Fruit fly (Drosophila melanogaster) whole organism, wandering third instar larva: ENCODE data around the gene CG4297.

Experiments used
- Abd-B ChIP-seq: fragments of >200 bp; optimal IDR thresholded peaks from 2 replicates; lab custom pipeline; 2017; ENCODE audit warnings: missing biosample characterization, missing genetic modification characterization
- CG32264 ChIP-seq: fragments of 200-800 bp; sonication (Bioruptor generic); optimal IDR thresholded peaks from 2 replicates; lab custom pipeline; 2016; ENCODE audit warnings: missing biosample characterization, missing genetic modification characterization
- CG9705 ChIP-seq: fragments of 200-800 bp; sonication (Bioruptor generic); optimal IDR thresholded peaks from 2 replicates; lab custom pipeline; 2018; ENCODE audit warnings: missing biosample characterization, mild to moderate bottlenecking, missing genetic modification characterization
- Dif ChIP-seq: fragments of 200-275, 200-300 bp; sonication (Bioruptor generic); optimal IDR thresholded peaks from 2 replicates; lab custom pipeline; 2018; ENCODE audit warnings: missing biosample characterization, missing genetic modification characterization; ENCODE audit not compliant: partially characterized antibody
- GATAd ChIP-seq: sonication (Bioruptor generic); optimal IDR thresholded peaks from 2 replicates; lab custom pipeline; 2016; ENCODE audit warnings: missing biosample characterization, missing genetic modification characterization
- HLH106 ChIP-seq: fragments of 200-800 bp; optimal IDR thresholded peaks from 3 replicates; lab custom pipeline; 2019; ENCODE audit warnings: missing biosample characterization, mild to moderate bottlenecking, missing genetic modification characterization, moderate library complexity
- Hnf4 ChIP-seq: fragments of 200-800 bp; sonication (Bioruptor generic); optimal IDR thresholded peaks from 2 replicates; lab custom pipeline; 2016; ENCODE audit warnings: missing biosample characterization, mild to moderate bottlenecking, missing genetic modification characterization
- Hr78 ChIP-seq: fragments of >200 bp; optimal IDR thresholded peaks from 2 replicates; lab custom pipeline; 2017; ENCODE audit warnings: missing biosample characterization, missing genetic modification characterization
- Hr83 ChIP-seq: fragments of 200-300 bp; sonication (Bioruptor generic); optimal IDR thresholded peaks from 2 replicates; lab custom pipeline; 2016; ENCODE audit warnings: missing biosample characterization, mild to moderate bottlenecking, missing genetic modification characterization, moderate library complexity; ENCODE audit not compliant: poor library complexity, severe bottlenecking
- Jra ChIP-seq: sonication (Bioruptor generic); optimal IDR thresholded peaks from 2 replicates; lab custom pipeline; 2016; ENCODE audit warnings: missing biosample characterization, missing genetic modification characterization
- Mio ChIP-seq: sonication (Bioruptor generic); optimal IDR thresholded peaks from 2 replicates; lab custom pipeline; 2016; ENCODE audit warnings: missing biosample characterization, missing genetic modification characterization
- Myc ChIP-seq: fragments of >200 bp; optimal IDR thresholded peaks from 2 replicates; lab custom pipeline; 2017
- N ChIP-seq: fragments of >200 bp; optimal IDR thresholded peaks from 2 replicates; lab custom pipeline; 2018; ENCODE audit warnings: missing biosample characterization, missing external identifiers, missing genetic modification characterization
- OdsH ChIP-seq: fragments of 200-800 bp; sonication (Bioruptor generic); optimal IDR thresholded peaks from 2 replicates; lab custom pipeline; 2016; ENCODE audit warnings: missing biosample characterization, mild to moderate bottlenecking, missing genetic modification characterization
- Rel ChIP-seq, 2 experiments: fragments of 200-800 bp; sonication (Bioruptor generic) in 1 of 2; optimal IDR thresholded peaks; 2 replicates in 1 of 2; 3 replicates in 1 of 2; lab custom pipeline; 2016 to 2019; ENCODE audit warnings: mild to moderate bottlenecking in 2 of 2, missing biosample characterization in 2 of 2, missing genetic modification characterization in 2 of 2, moderate library complexity in 1 of 2
- Sp1 ChIP-seq: fragments of 200-800 bp; sonication (Bioruptor generic); optimal IDR thresholded peaks from 3 replicates; lab custom pipeline; 2019; ENCODE audit warnings: missing biosample characterization, mild to moderate bottlenecking, missing genetic modification characterization, moderate library complexity
- br ChIP-seq: fragments of 200-800 bp; sonication (Bioruptor generic); optimal IDR thresholded peaks from 2 replicates; lab custom pipeline; 2016; ENCODE audit warnings: missing biosample characterization, missing genetic modification characterization
- brk ChIP-seq: fragments of 200-800 bp; sonication (Bioruptor generic); optimal IDR thresholded peaks from 2 replicates; lab custom pipeline; 2016; ENCODE audit warnings: missing biosample characterization, mild to moderate bottlenecking, missing genetic modification characterization
- dmrt93B ChIP-seq: fragments of 200-800 bp; sonication (Bioruptor generic); optimal IDR thresholded peaks from 2 replicates; lab custom pipeline; 2018; ENCODE audit warnings: missing biosample characterization, mild to moderate bottlenecking, missing genetic modification characterization
- dsf ChIP-seq: sonication (Bioruptor generic); optimal IDR thresholded peaks from 2 replicates; lab custom pipeline; 2016; ENCODE audit warnings: missing biosample characterization, missing genetic modification characterization, borderline replicate concordance
- ey ChIP-seq: fragments of 200-800 bp; sonication (Bioruptor generic); optimal IDR thresholded peaks from 2 replicates; lab custom pipeline; 2016; ENCODE audit warnings: missing biosample characterization, missing genetic modification characterization
- foxo ChIP-seq, 2 experiments: fragments of 200-800 bp; sonication (Bioruptor generic); optimal IDR thresholded peaks; 2 replicates in 1 of 2; 3 replicates in 1 of 2; lab custom pipeline; 2016 to 2017; ENCODE audit warnings: missing biosample characterization in 2 of 2, missing genetic modification characterization in 2 of 2
- fru ChIP-seq: fragments of 200-800 bp; sonication (Bioruptor generic); optimal IDR thresholded peaks from 3 replicates; lab custom pipeline; 2016; ENCODE audit warnings: missing biosample characterization, mild to moderate bottlenecking, missing genetic modification characterization
- h ChIP-seq: fragments of 200-800 bp; sonication (Bioruptor generic); optimal IDR thresholded peaks from 3 replicates; lab custom pipeline; 2016; ENCODE audit warnings: missing biosample characterization, mild to moderate bottlenecking, missing genetic modification characterization
- jim ChIP-seq: fragments of 175-275, 200-325 bp; sonication (Bioruptor generic); optimal IDR thresholded peaks from 2 replicates; lab custom pipeline; 2016; ENCODE audit warnings: missing biosample characterization, mild to moderate bottlenecking, missing genetic modification characterization
- lola ChIP-seq: fragments of >200 bp; optimal IDR thresholded peaks from 2 replicates; lab custom pipeline; 2017; ENCODE audit warnings: missing biosample characterization, missing genetic modification characterization
- pan ChIP-seq: fragments of >200 bp; optimal IDR thresholded peaks from 2 replicates; lab custom pipeline; 2017
- psq ChIP-seq: fragments of 200-800 bp; sonication (Bioruptor generic); optimal IDR thresholded peaks from 3 replicates; lab custom pipeline; 2017; ENCODE audit warnings: missing biosample characterization, mild to moderate bottlenecking, missing genetic modification characterization, moderate library complexity
- rgr ChIP-seq: fragments of 200-800 bp; sonication (Bioruptor generic); optimal IDR thresholded peaks from 3 replicates; lab custom pipeline; 2016; ENCODE audit warnings: missing biosample characterization, mild to moderate bottlenecking, missing genetic modification characterization
- sage ChIP-seq: fragments of 200-800 bp; sonication (Bioruptor generic); optimal IDR thresholded peaks from 2 replicates; lab custom pipeline; 2016; ENCODE audit warnings: missing biosample characterization, mild to moderate bottlenecking, missing genetic modification characterization
- sv ChIP-seq: fragments of 200-800 bp; sonication (Bioruptor generic); optimal IDR thresholded peaks from 3 replicates; lab custom pipeline; 2016; ENCODE audit warnings: missing biosample characterization, missing genetic modification characterization
- tai ChIP-seq: sonication (Bioruptor generic); optimal IDR thresholded peaks from 2 replicates; lab custom pipeline; 2016; ENCODE audit warnings: missing biosample characterization, missing genetic modification characterization
- woc ChIP-seq: sonication (Bioruptor generic); optimal IDR thresholded peaks from 2 replicates; lab custom pipeline; 2016; ENCODE audit warnings: missing biosample characterization, mild to moderate bottlenecking, missing genetic modification characterization

The CG4297 gene

dm6 chr2L:422573-422972 is 49.4 kb downstream of the CG4297 start, which contains the start of gene BBS8:
BBS8 (plus strand) TSS chr2L:422873.
- TF ChIP-seq OdsH (GFP tag; lab: Kevin White, UChicago) = no peak
- TF ChIP-seq pan (lab: Kevin White, UChicago) = no peak
- no peak for TF ChIP-seq Myc (lab: Kevin White, UChicago)
- TF ChIP-seq fru (GFP tag; lab: Kevin White, UChicago) = no peak
- no peak for TF ChIP-seq ey
- TF ChIP-seq Rel (GFP tag; optimal IDR thresholded peaks at IDR 0.05; lab: Kevin White, UChicago) = no peak
- no peak for TF ChIP-seq Rel (tag; optimal IDR thresholded peaks at IDR 0.05; lab: Kevin White, UChicago)
- TF ChIP-seq Sp1 (GFP tag; lab: Kevin White, UChicago) = no peak
- no peak for TF ChIP-seq Hr78 (GFP tag; lab: Kevin White, UChicago)
- TF ChIP-seq foxo (GFP tag; optimal IDR thresholded peaks at IDR 0.05; lab: Kevin White, UChicago) = no peak
- TF ChIP-seq Jra (GFP tag; lab: Kevin White, UChicago) = no peak
- no peak for TF ChIP-seq N

- TF ChIP-seq dsf (GFP tag; lab: Kevin White, UChicago) (peak; percentile 11), Myc (lab: Kevin White, UChicago) (peak; percentile 58), HLH106 (tag; lab: Kevin White, UChicago) (peak; percentile 37), OdsH (GFP tag; lab: Kevin White, UChicago) (no peak), Sp1 (GFP tag; lab: Kevin White, UChicago) (peak; percentile 32), lola (GFP tag; lab: Kevin White, UChicago) (no peak), sage (GFP tag; lab: Kevin White, UChicago) (peak; percentile 61), CG9705 (GFP tag; lab: Kevin White, UChicago) (peak; percentile 34), Rel (GFP tag; optimal IDR thresholded peaks at IDR 0.05; lab: Kevin White, UChicago) (no peak), Rel (tag; optimal IDR thresholded peaks at IDR 0.05; lab: Kevin White, UChicago) (peak; percentile 74), Dif (GFP tag; lab: Kevin White, UChicago) (no peak), Hr83 (GFP tag; lab: Kevin White, UChicago) (peak; percentile 58), rgr (GFP tag; lab: Kevin White, UChicago) (peak; percentile 64), Hnf4 (peak; percentile 44), h (peak; percentile 60), CG32264 (GFP tag; lab: Kevin White, UChicago) (peak; percentile 29), foxo (GFP tag; optimal IDR thresholded peaks at IDR 0.05; lab: Kevin White, UChicago) (peak in 1 of 2 experiments; percentile 33), dmrt93B (GFP tag; lab: Kevin White, UChicago) (no peak)
These were observed 50.7 kb downstream of the CG4297 start, which contains the start of the genes CG11885 and CG13692 for dm6 chr2L:421119-421821. CG11885 (minus strand) TSS chr2L:421450. CG13692 (plus strand) TSS chr2L:421771.

- TF ChIP-seq sv (GFP tag; lab: Kevin White, UChicago) = peak; percentile 68
- no peak for TF ChIP-seq sage (GFP tag; lab: Kevin White, UChicago)
- peak; percentile 86 for TF ChIP-seq rgr (GFP tag; lab: Kevin White, UChicago)
- peak; percentile 41 for TF ChIP-seq Myc (lab: Kevin White, UChicago)
- TF ChIP-seq br (GFP tag; lab: Kevin White, UChicago) = peak; percentile 74
- TF ChIP-seq fru (GFP tag; lab: Kevin White, UChicago) = peak; percentile 65
- TF ChIP-seq Mio (GFP tag; lab: Kevin White, UChicago) = no peak
- peak; percentile 80 for TF ChIP-seq dmrt93B (GFP tag; lab: Kevin White, UChicago)
- TF ChIP-seq CG32264 (GFP tag; lab: Kevin White, UChicago) = peak; percentile 55
- TF ChIP-seq HLH106 (tag; lab: Kevin White, UChicago) = peak; percentile 55
- peak; percentile 59 for TF ChIP-seq CG9705 (GFP tag; lab: Kevin White, UChicago)
- TF ChIP-seq Hr83 (GFP tag; lab: Kevin White, UChicago) = peak; percentile 79
- TF ChIP-seq Hr78 (GFP tag; lab: Kevin White, UChicago) = no peak
- TF ChIP-seq ey = peak; percentile 13
- TF ChIP-seq tai (GFP tag; lab: Kevin White, UChicago) = no peak
- peak; percentile 67 for TF ChIP-seq dsf (GFP tag; lab: Kevin White, UChicago)
- TF ChIP-seq Dif (GFP tag; lab: Kevin White, UChicago) = no peak
- no peak for TF ChIP-seq GATAd (GFP tag; lab: Kevin White, UChicago)
- TF ChIP-seq woc (GFP tag; lab: Kevin White, UChicago) = peak; percentile 53
- no peak for TF ChIP-seq brk (GFP tag; lab: Kevin White, UChicago)
- TF ChIP-seq Rel (GFP tag; optimal IDR thresholded peaks at IDR 0.05; lab: Kevin White, UChicago) = no peak
- TF ChIP-seq Rel (tag; optimal IDR thresholded peaks at IDR 0.05; lab: Kevin White, UChicago) = peak; percentile 47
- TF ChIP-seq Abd-B (GFP tag; lab: Kevin White, UChicago) = no peak
- TF ChIP-seq jim (GFP tag; lab: Kevin White, UChicago) = no peak
- peak; percentile 59 for TF ChIP-seq OdsH (GFP tag; lab: Kevin White, UChicago)
- TF ChIP-seq lola (GFP tag; lab: Kevin White, UChicago) = no peak
- peak; percentile 87 for TF ChIP-seq Sp1 (GFP tag; lab: Kevin White, UChicago)
- peak; percentile 59 for TF ChIP-seq Hnf4
- TF ChIP-seq h = peak; percentile 78
- TF ChIP-seq pan (lab: Kevin White, UChicago) = no peak
- TF ChIP-seq psq (GFP tag; lab: Kevin White, UChicago) = peak; percentile 51
- peak; percentile 18 to 46 for TF ChIP-seq foxo (GFP tag; optimal IDR thresholded peaks at IDR 0.05; lab: Kevin White, UChicago)
- peak; percentile 54 for TF ChIP-seq Jra (GFP tag; lab: Kevin White, UChicago)
These were observed 52.3 kb downstream of the CG4297 start, which contains the start of the genes CG13690 and RpLP1 for dm6 chr2L:419620-420184. CG13690 (minus strand) TSS chr2L:419652. RpLP1 (plus strand) TSS chr2L:419952.
